Worm (Caenorhabditis elegans): ENCODE data around the gene cyp-13B1.

The cyp-13B1 gene

ce11 chrX:13376185-13376584 is 33.3 kb downstream of the cyp-13B1 start:
- TF ChIP-seq F10E7.11 (tag; optimal IDR thresholded peaks at IDR 0.05): no peak
- no peak for TF ChIP-seq chd-7 (tag; optimal IDR thresholded peaks at IDR 0.05)
- TF ChIP-seq lsl-1 (GFP tag; optimal IDR thresholded peaks at IDR 0.05): no peak
- no peak for TF ChIP-seq sea-2 (GFP tag; IDR thresholded peaks at IDR 0.05)
- peak; percentile 78 for TF ChIP-seq zfh-2 (GFP tag; conservative IDR thresholded peaks at IDR 0.05)
- no peak for TF ChIP-seq madf-6 (GFP tag; IDR thresholded peaks at IDR 0.05)
- no peak for TF ChIP-seq die-1 (tag; optimal IDR thresholded peaks at IDR 0.05)
- no peak for TF ChIP-seq Y56A3A.18 (GFP tag; IDR thresholded peaks at IDR 0.05)
- no peak for TF ChIP-seq snpc-4 (GFP tag; optimal IDR thresholded peaks at IDR 0.05)
- no peak for TF ChIP-seq snpc-4 (tag; optimal IDR thresholded peaks at IDR 0.05)
- peak; percentile 48; the same call in 1 of the 2 replicates for TF ChIP-seq egrh-3 (GFP tag; IDR thresholded peaks at IDR 0.05)

- TF ChIP-seq ztf-22 (GFP tag; optimal IDR thresholded peaks at IDR 0.05) (peak; percentile 50), F23B12.7 (tag; optimal IDR thresholded peaks at IDR 0.05; ENCODE audit: insufficient read depth) (no peak), repo-1 (tag; optimal IDR thresholded peaks at IDR 0.05) (no peak), nhr-80 (tag; optimal IDR thresholded peaks at IDR 0.05) (peak; percentile 92), cebp-2 (GFP tag; IDR thresholded peaks at IDR 0.05) (no peak), F57C9.4 (tag; optimal IDR thresholded peaks at IDR 0.05) (no peak), Y67H2A.10 (GFP tag; conservative IDR thresholded peaks at IDR 0.05) (no peak), cebp-1 (GFP tag; IDR thresholded peaks at IDR 0.05) (no peak), cebp-1 (tag; optimal IDR thresholded peaks at IDR 0.05) (peak; percentile 0), hsf-1 (GFP tag; IDR thresholded peaks at IDR 0.05) (no peak), sea-2 (GFP tag; IDR thresholded peaks at IDR 0.05) (no peak)
Measured at ce11 chrX:13368283-13368682, 41.2 kb downstream of the cyp-13B1 start.

- TF ChIP-seq unc-62 (GFP tag; optimal IDR thresholded peaks at IDR 0.05) (no peak), cebp-1 (GFP tag; IDR thresholded peaks at IDR 0.05) (peak; percentile 69; the same call in 1 of the 2 replicates), cebp-1 (tag; optimal IDR thresholded peaks at IDR 0.05) (peak; percentile 87)
Measured at ce11 chrX:13366955-13367354, 42.5 kb downstream of the cyp-13B1 start.

- TF ChIP-seq madf-6 (GFP tag; IDR thresholded peaks at IDR 0.05) (no peak), madf-10 (tag; optimal IDR thresholded peaks at IDR 0.05) (no peak), ekl-4 (GFP tag; IDR thresholded peaks at IDR 0.05) (no peak), lsl-1 (GFP tag; optimal IDR thresholded peaks at IDR 0.05) (no peak)
Measured at ce11 chrX:13364897-13365296, 44.5 kb downstream of the cyp-13B1 start, which contains the start of gene C49F8.1. Gene C49F8.1 (minus strand): TSS chrX:13364997.

ce11 chrX:13362486-13362885 is 47.0 kb downstream of the cyp-13B1 start, which contains the start of gene C49F8.15:
Gene C49F8.15 (minus strand): TSS chrX:13362586.
- no peak for TF ChIP-seq ztf-3 (GFP tag; optimal IDR thresholded peaks at IDR 0.05)
- no peak for TF ChIP-seq zfh-2 (GFP tag; conservative IDR thresholded peaks at IDR 0.05)
- no peak for TF ChIP-seq dox-1 (GFP tag; IDR thresholded peaks at IDR 0.05)
- TF ChIP-seq unc-62 (GFP tag; optimal IDR thresholded peaks at IDR 0.05): no peak
- TF ChIP-seq D2030.7 (GFP tag; IDR thresholded peaks at IDR 0.05): no peak

ce11 chrX:13360632-13361031 is 48.8 kb downstream of the cyp-13B1 start:
- TF ChIP-seq K11D2.4 (GFP tag; IDR thresholded peaks at IDR 0.05) (no peak), atf-7 (tag; optimal IDR thresholded peaks at IDR 0.05) (peak; percentile 35), ztf-6 (GFP tag; IDR thresholded peaks at IDR 0.05) (no peak), nhr-80 (tag; optimal IDR thresholded peaks at IDR 0.05) (peak; percentile 90), cebp-1 (GFP tag; IDR thresholded peaks at IDR 0.05) (no peak), cebp-1 (tag; optimal IDR thresholded peaks at IDR 0.05) (peak; percentile 38), rpc-1 (optimal IDR thresholded peaks at IDR 0.05) (no peak), rpc-1 (tag; optimal IDR thresholded peaks at IDR 0.05) (no peak), ZK185.1 (tag; optimal IDR thresholded peaks at IDR 0.05; ENCODE audit: poor library complexity, severe bottlenecking) (no peak), F22D6.2 (tag; optimal IDR thresholded peaks at IDR 0.05) (no peak), B0336.3 (GFP tag; IDR thresholded peaks at IDR 0.05) (no peak), Y56A3A.18 (GFP tag; IDR thresholded peaks at IDR 0.05) (no peak), F23B12.7 (tag; optimal IDR thresholded peaks at IDR 0.05; ENCODE audit: insufficient read depth) (no peak), hsf-1 (GFP tag; IDR thresholded peaks at IDR 0.05) (no peak)

Data from whole organism, young adult.